Fruit fly (Drosophila melanogaster) whole organism, adult: Measurements from ENCODE around the gene CG13252.

Experiments
- CG11617 ChIP-seq: fragments of 200-800 bp; sonication (Bioruptor generic); optimal IDR thresholded peaks from 2 replicates; lab custom pipeline; 2017; ENCODE audit warnings: mild to moderate bottlenecking, missing biosample characterization, missing genetic modification reagents, missing genetic modification characterization
- CG12768 ChIP-seq: fragments of 200-800 bp; sonication (Bioruptor generic); optimal IDR thresholded peaks from 2 replicates; lab custom pipeline; 2017; ENCODE audit warnings: missing biosample characterization, missing genetic modification characterization, mild to moderate bottlenecking, moderate library complexity, missing genetic modification reagents
- CG14711 ChIP-seq: fragments of 200-800 bp; sonication (Bioruptor generic); optimal IDR thresholded peaks from 2 replicates; lab custom pipeline; 2018; ENCODE audit warnings: missing biosample characterization, mild to moderate bottlenecking, missing genetic modification characterization, moderate library complexity
- CG1620 ChIP-seq: fragments of 200-800 bp; sonication (Bioruptor generic); optimal IDR thresholded peaks from 2 replicates; lab custom pipeline; 2016; ENCODE audit warnings: missing biosample characterization, missing genetic modification characterization
- CG33017 ChIP-seq: fragments of 200-800 bp; sonication (Bioruptor generic); optimal IDR thresholded peaks from 2 replicates; lab custom pipeline; 2018; ENCODE audit warnings: missing biosample characterization, mild to moderate bottlenecking, missing genetic modification characterization, moderate library complexity
- CG5204 ChIP-seq: fragments of 200-800 bp; sonication (Bioruptor generic); optimal IDR thresholded peaks from 2 replicates; lab custom pipeline; 2016; ENCODE audit warnings: missing biosample characterization, missing genetic modification characterization
- CG7045 ChIP-seq: fragments of 200-800 bp; sonication (Bioruptor generic); optimal IDR thresholded peaks from 2 replicates; lab custom pipeline; 2017; ENCODE audit warnings: missing biosample characterization, mild to moderate bottlenecking, missing genetic modification characterization
- CG7101 ChIP-seq: fragments of 200-800 bp; sonication (Bioruptor generic); optimal IDR thresholded peaks from 2 replicates; lab custom pipeline; 2018; ENCODE audit warnings: missing biosample characterization, mild to moderate bottlenecking, missing genetic modification characterization, moderate library complexity
- Clk ChIP-seq: fragments of 200-800 bp; sonication (Bioruptor generic); optimal IDR thresholded peaks from 2 replicates; lab custom pipeline; 2017; ENCODE audit warnings: missing biosample characterization, missing genetic modification characterization
- Crg-1 ChIP-seq: fragments of 200-800 bp; sonication (Bioruptor generic); optimal IDR thresholded peaks from 2 replicates; lab custom pipeline; 2016; ENCODE audit warnings: missing biosample characterization, missing genetic modification characterization
- Hr96 ChIP-seq: fragments of 200-800 bp; sonication (Bioruptor generic); optimal IDR thresholded peaks from 2 replicates; lab custom pipeline; 2016; ENCODE audit warnings: missing biosample characterization, missing genetic modification characterization
- Mnt ChIP-seq: fragments of 200-800 bp; sonication (Bioruptor generic); optimal IDR thresholded peaks from 2 replicates; lab custom pipeline; 2016; ENCODE audit warnings: missing biosample characterization, mild to moderate bottlenecking, missing genetic modification characterization
- bab1 ChIP-seq: fragments of 200-800 bp; sonication (Bioruptor generic); optimal IDR thresholded peaks from 3 replicates; lab custom pipeline; 2019; ENCODE audit warnings: missing biosample characterization, mild to moderate bottlenecking, missing genetic modification characterization, moderate library complexity
- cic ChIP-seq: fragments of 200-800 bp; sonication (Bioruptor generic); optimal IDR thresholded peaks from 2 replicates; lab custom pipeline; 2017; ENCODE audit warnings: missing biosample characterization, mild to moderate bottlenecking, missing genetic modification characterization, moderate library complexity
- cnc ChIP-seq, 2 experiments: fragments of >200 bp; optimal IDR thresholded peaks; 2 replicates each; lab custom pipeline; 2017
- kay ChIP-seq: fragments of 200-800 bp; sonication (Bioruptor generic); peaks from one replicate; lab custom pipeline; 2016; ENCODE audit warnings: missing biosample characterization, missing genetic modification characterization, borderline replicate concordance
- ovo ChIP-seq: fragments of 200-800 bp; sonication (Bioruptor generic); optimal IDR thresholded peaks from 2 replicates; lab custom pipeline; 2016; ENCODE audit warnings: missing biosample characterization, missing genetic modification characterization
- pad ChIP-seq: fragments of 200-800 bp; sonication (Bioruptor generic); optimal IDR thresholded peaks from 3 replicates; lab custom pipeline; 2017; ENCODE audit warnings: missing biosample characterization, missing genetic modification characterization, mild to moderate bottlenecking, moderate library complexity, missing genetic modification reagents
- tj ChIP-seq: fragments of 200-800 bp; sonication (Bioruptor generic); optimal IDR thresholded peaks from 3 replicates; lab custom pipeline; 2017; ENCODE audit warnings: missing biosample characterization, mild to moderate bottlenecking, missing genetic modification characterization, moderate library complexity
- toe ChIP-seq: fragments of 200-800 bp; sonication (Bioruptor generic); optimal IDR thresholded peaks from 2 replicates; lab custom pipeline; 2016; ENCODE audit warnings: missing biosample characterization, missing genetic modification characterization

The CG13252 gene

DNA sequence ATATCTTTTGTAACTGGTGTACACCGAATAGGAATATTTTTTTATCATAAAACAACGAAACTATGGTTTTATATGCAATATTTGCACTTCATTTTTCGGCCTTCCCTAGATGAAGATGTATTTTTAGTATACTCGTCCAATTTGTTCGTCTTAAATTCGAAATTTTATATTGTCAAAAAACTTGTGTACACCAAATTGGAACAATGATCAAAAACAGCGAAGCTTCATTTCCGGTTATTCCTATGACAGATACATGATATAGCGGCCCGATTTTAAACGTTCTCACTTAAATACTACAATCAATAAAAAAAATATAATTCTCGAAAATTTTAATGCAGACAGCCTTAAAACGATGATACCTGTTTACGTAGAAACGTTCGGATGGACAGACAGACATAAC lies 36.8 kb downstream of the CG13252 start:
- TF ChIP-seq CG11617 (GFP tag; lab: Kevin White, UChicago) (no peak), CG12768 (no peak), Hr96 (GFP tag; lab: Kevin White, UChicago) (no peak), pad (GFP tag; lab: Kevin White, UChicago) (no peak), cic (GFP tag; lab: Kevin White, UChicago) (no peak), CG33017 (tag; lab: Kevin White, UChicago) (no peak), kay (no peak), bab1 (no peak), toe (no peak), Clk (GFP tag; lab: Kevin White, UChicago) (no peak), CG14711 (tag; lab: Kevin White, UChicago) (no peak), Crg-1 (no peak), CG5204 (no peak)

DNA sequence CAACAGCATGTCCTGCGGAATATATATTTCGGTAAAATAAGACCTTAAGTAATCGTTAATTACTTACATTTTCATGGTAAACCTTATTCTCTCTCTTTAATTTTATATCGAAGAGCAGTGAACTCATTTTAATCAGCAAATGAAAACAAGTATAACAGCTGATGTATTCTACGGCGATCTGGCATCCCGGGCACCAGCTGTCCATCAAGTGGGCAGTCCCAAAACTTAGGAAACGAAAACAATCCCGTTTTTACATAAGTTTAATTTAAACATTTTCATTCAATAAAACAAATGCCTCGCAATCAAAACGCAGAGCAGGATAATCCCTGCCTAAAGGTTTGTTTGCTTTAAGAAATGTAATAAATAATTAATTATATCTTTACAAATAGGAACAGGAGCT lies 39.0 kb downstream of the CG13252 start, which contains the start of the genes CG4074 and CG4186:
TSS of gene CG4074 (minus strand) at position 151 of the 400 bp plus-strand sequence.
TSS of gene CG4186 (plus strand) at position 237 of the 400 bp plus-strand sequence.
- TF ChIP-seq Crg-1 (no peak), CG11617 (GFP tag; lab: Kevin White, UChicago) (peak; percentile 17), Mnt (GFP tag; lab: Kevin White, UChicago) (peak; percentile 18), kay (peak; percentile 66), CG7101 (tag; lab: Kevin White, UChicago) (no peak), bab1 (peak; percentile 17)

- TF ChIP-seq CG14711 (tag; lab: Kevin White, UChicago) (no peak), Mnt (GFP tag; lab: Kevin White, UChicago) (peak; percentile 77), CG7045 (GFP tag; lab: Kevin White, UChicago) (no peak), Clk (GFP tag; lab: Kevin White, UChicago) (no peak), cnc (optimal IDR thresholded peaks at IDR 0.05; lab: Kevin White, UChicago) (no peak), CG11617 (GFP tag; lab: Kevin White, UChicago) (no peak), pad (GFP tag; lab: Kevin White, UChicago) (no peak), cic (GFP tag; lab: Kevin White, UChicago) (no peak), bab1 (no peak), CG5204 (no peak), CG7101 (tag; lab: Kevin White, UChicago) (peak; percentile 9), Crg-1 (peak; percentile 28), Hr96 (GFP tag; lab: Kevin White, UChicago) (no peak), ovo (GFP tag; lab: Kevin White, UChicago) (no peak), toe (peak; percentile 63), kay (peak; percentile 66), CG12768 (no peak), CG33017 (tag; lab: Kevin White, UChicago) (no peak), tj (GFP tag; lab: Kevin White, UChicago) (peak; percentile 2), CG1620 (GFP tag; lab: Kevin White, UChicago) (peak; percentile 13)
Observed at dm6 chr3L:20771001-20771890, 40.9 kb downstream of the CG13252 start, which contains the start of the genes CG4042 and Pitslre. CG4042 (minus strand) TSS chr3L:20771507. Pitslre (plus strand) TSS chr3L:20771528.

DNA sequence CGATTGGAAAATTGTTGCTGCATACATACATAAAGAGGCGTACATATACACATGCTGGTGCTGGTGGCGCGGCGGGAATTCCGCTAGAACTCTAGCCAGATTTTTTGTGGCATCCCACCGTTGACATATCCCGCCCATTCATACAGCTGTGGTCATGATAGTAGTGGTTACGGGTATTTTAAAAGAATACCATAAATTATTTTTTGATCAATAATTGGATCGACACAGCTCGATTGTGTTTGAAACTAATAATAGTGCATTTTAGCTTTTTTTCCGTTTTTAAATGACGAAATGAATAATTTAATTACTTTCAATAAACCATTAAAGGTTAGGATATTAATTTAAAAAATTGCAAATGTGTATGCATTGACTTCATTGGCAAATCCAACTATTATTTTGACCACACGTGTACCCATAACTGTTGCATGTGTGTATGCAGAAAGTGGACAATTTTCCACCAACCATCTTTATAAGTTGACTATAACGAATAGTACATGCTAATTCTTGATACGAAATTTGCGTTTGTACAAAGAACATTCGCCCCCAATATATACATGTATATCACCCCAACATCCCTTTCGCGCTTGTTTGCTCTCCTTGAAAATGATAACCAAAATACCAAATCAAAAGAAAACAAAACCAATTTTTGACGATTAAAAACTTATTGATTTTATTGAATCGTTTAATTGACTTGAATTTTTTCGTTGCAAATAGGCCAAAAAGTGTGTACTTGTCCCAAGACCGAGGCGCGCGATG lies 41.7 kb downstream of the CG13252 start:
- no peak for TF ChIP-seq toe
- no peak for TF ChIP-seq pad (GFP tag; lab: Kevin White, UChicago)
- no peak for TF ChIP-seq ovo (GFP tag; lab: Kevin White, UChicago)
- peak; percentile 65 for TF ChIP-seq CG7045 (GFP tag; lab: Kevin White, UChicago)
- peak; percentile 22 for TF ChIP-seq Mnt (GFP tag; lab: Kevin White, UChicago)
- peak; percentile 47 for TF ChIP-seq CG11617 (GFP tag; lab: Kevin White, UChicago)
- TF ChIP-seq tj (GFP tag; lab: Kevin White, UChicago), result no peak
- TF ChIP-seq CG14711 (tag; lab: Kevin White, UChicago), result peak; percentile 58
- peak; percentile 30 for TF ChIP-seq Crg-1
- no peak for TF ChIP-seq cic (GFP tag; lab: Kevin White, UChicago)
- TF ChIP-seq Clk (GFP tag; lab: Kevin White, UChicago), result peak; percentile 31
- TF ChIP-seq CG7101 (tag; lab: Kevin White, UChicago), result peak; percentile 70
- peak; percentile 90 for TF ChIP-seq kay
- peak; percentile 85 for TF ChIP-seq bab1
- TF ChIP-seq cnc (optimal IDR thresholded peaks at IDR 0.05; lab: Kevin White, UChicago), result no peak
- TF ChIP-seq CG33017 (tag; lab: Kevin White, UChicago), result peak; percentile 65
- TF ChIP-seq Hr96 (GFP tag; lab: Kevin White, UChicago), result no peak
- TF ChIP-seq CG5204, result no peak
- peak; percentile 39 for TF ChIP-seq CG1620 (GFP tag; lab: Kevin White, UChicago)
- TF ChIP-seq CG12768, result peak; percentile 50

dm6 chr3L:20772647-20773015 lies 42.2 kb downstream of the CG13252 start:
- TF ChIP-seq Clk (GFP tag; lab: Kevin White, UChicago) (no peak), toe (no peak), Crg-1 (no peak)

DNA sequence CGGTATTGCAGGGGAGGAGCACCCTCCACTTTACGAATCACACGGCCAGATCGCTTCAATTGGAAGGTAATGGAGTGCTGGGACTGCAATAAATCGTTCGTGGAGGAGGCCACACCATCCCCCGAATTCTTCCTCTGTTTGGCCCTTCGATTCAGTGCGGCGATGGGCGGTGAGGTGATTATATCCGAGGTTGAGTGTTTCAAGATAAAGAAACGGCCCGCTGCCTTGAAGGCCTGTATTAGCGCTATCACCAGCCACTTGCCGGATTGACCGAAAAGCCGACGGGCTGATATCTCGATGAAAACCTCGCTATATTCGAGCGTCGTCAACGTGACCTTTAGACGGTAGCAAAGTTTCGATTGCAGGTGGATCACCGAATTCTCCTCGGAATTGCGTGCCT lies 47.1 kb downstream of the CG13252 start:
- no peak for TF ChIP-seq cic (GFP tag; lab: Kevin White, UChicago)
- TF ChIP-seq Hr96 (GFP tag; lab: Kevin White, UChicago), result no peak
- TF ChIP-seq Mnt (GFP tag; lab: Kevin White, UChicago), result no peak
- TF ChIP-seq ovo (GFP tag; lab: Kevin White, UChicago), result no peak
- no peak for TF ChIP-seq CG7101 (tag; lab: Kevin White, UChicago)
- TF ChIP-seq cnc (optimal IDR thresholded peaks at IDR 0.05; lab: Kevin White, UChicago), result no peak
- TF ChIP-seq kay, result no peak
- no peak for TF ChIP-seq CG14711 (tag; lab: Kevin White, UChicago)
- TF ChIP-seq toe, result no peak
- TF ChIP-seq pad (GFP tag; lab: Kevin White, UChicago), result no peak
- no peak for TF ChIP-seq bab1
- no peak for TF ChIP-seq tj (GFP tag; lab: Kevin White, UChicago)
